Worm (Caenorhabditis elegans) whole organism, L4 larva: ENCODE data around the gene dao-3.

ENCODE experiments used
- aly-2 ChIP-seq: sonication (generic microtip); optimal IDR thresholded peaks from 2 replicates; lab custom pipeline; 2018; ENCODE audit warnings: missing biosample characterization, missing genetic modification characterization
- nhr-76 ChIP-seq: fragments of 150-350 bp; optimal IDR thresholded peaks from 2 replicates; lab custom pipeline; 2014; ENCODE audit warnings: missing biosample characterization, missing genetic modification characterization

DNA sequence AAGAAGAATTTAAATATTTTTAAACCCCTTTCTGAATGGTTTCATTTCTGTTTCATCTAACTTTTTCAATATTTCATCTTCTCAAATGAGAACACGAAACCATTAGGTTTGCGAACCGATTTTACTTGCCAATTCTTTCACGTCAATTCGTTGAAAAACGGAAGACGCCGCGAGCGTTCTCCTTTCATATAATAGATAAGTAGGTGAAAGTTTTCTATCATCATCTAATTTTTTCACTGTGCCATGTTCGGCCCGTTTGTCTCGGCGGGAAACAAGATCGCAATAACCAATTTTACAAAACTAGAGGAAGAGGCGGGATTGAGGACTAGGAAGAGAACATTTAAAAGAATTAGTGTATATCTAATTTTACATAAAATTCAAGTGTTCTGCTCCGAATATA, 41.2 kb downstream of the dao-3 start, which contains the start of gene C18A11.4:
- no peak for TF ChIP-seq aly-2 (tag; lab: Kevin White, UChicago)
- TF ChIP-seq nhr-76 (tag; lab: Kevin White, UChicago), result no peak
